Fruit fly (Drosophila melanogaster): ENCODE measurements around the gene CG5162.
A peak's percentile ranks its signal among the peaks of the same experiment; 100 is the strongest.

CG5162 gene

dm6 chrX:17181264-17182198, 33.6 kb upstream of the CG5162 start (continued):
- TF ChIP-seq Side (GFP tag; optimal IDR thresholded peaks at IDR 0.05) = no peak
- no peak for TF ChIP-seq hkb (optimal IDR thresholded peaks at IDR 0.05)
- peak; percentile 52; the same call in 1 of the 2 replicates for TF ChIP-seq hkb (GFP tag; IDR thresholded peaks at IDR 0.05)
- TF ChIP-seq yki (optimal IDR thresholded peaks at IDR 0.05) = no peak
- TF ChIP-seq CrebB (tag; optimal IDR thresholded peaks at IDR 0.05) = no peak
- TF ChIP-seq oc (tag; optimal IDR thresholded peaks at IDR 0.05) = peak; percentile 13
- TF ChIP-seq CG17829 (tag; optimal IDR thresholded peaks at IDR 0.05) = peak; percentile 43
- 0 out of 2 replicates have a peak, but pooled peaks have one; percentile 27 for TF ChIP-seq Ptx1 (GFP tag; IDR thresholded peaks at IDR 0.05)
- no peak for TF ChIP-seq Stat92E (GFP tag; optimal IDR thresholded peaks at IDR 0.05)
- TF ChIP-seq CG15269 (tag; optimal IDR thresholded peaks at IDR 0.05) = peak; percentile 16
- no peak for TF ChIP-seq ara (GFP tag; IDR thresholded peaks at IDR 0.05)
- TF ChIP-seq CG7745 (tag; optimal IDR thresholded peaks at IDR 0.05) = no peak
- no peak for TF ChIP-seq dimm (GFP tag; IDR thresholded peaks at IDR 0.05)
- no peak for TF ChIP-seq trem (tag; optimal IDR thresholded peaks at IDR 0.05)
- TF ChIP-seq CG2678 (tag; optimal IDR thresholded peaks at IDR 0.05) = peak; percentile 57
- peak; percentile 1 for TF ChIP-seq CG14710 (tag; optimal IDR thresholded peaks at IDR 0.05)
- TF ChIP-seq bbx (GFP tag; IDR thresholded peaks at IDR 0.05; ENCODE audit: partially characterized antibody) = no peak
- TF ChIP-seq CG6791 (GFP tag; IDR thresholded peaks at IDR 0.05; ENCODE audit: partially characterized antibody) = no peak
- peak; percentile 14; the same call in 1 of the 3 replicates for TF ChIP-seq tgo (GFP tag; IDR thresholded peaks at IDR 0.05)
- TF ChIP-seq hbn (GFP tag; IDR thresholded peaks at IDR 0.05; ENCODE audit: partially characterized antibody) = no peak
- TF ChIP-seq Med (GFP tag) = peak; percentile 36
- TF ChIP-seq CG6683 (GFP tag; optimal IDR thresholded peaks at IDR 0.05) = no peak
- TF ChIP-seq Gsc (GFP tag; IDR thresholded peaks at IDR 0.05) = no peak
- TF ChIP-seq ato (GFP tag; IDR thresholded peaks at IDR 0.05; ENCODE audit: partially characterized antibody) = no peak
- TF ChIP-seq Oli (tag; optimal IDR thresholded peaks at IDR 0.05) = peak; percentile 13
- TF ChIP-seq Atf3 (GFP tag; optimal IDR thresholded peaks at IDR 0.05) = no peak
- peak; percentile 1 for TF ChIP-seq caup (GFP tag; optimal IDR thresholded peaks at IDR 0.05; ENCODE audit: severe bottlenecking)
- TF ChIP-seq Dip3 (GFP tag; optimal IDR thresholded peaks at IDR 0.05) = no peak
- TF ChIP-seq CG13624 (GFP tag; optimal IDR thresholded peaks at IDR 0.05) = no peak
- no peak for TF ChIP-seq HmgD (GFP tag; optimal IDR thresholded peaks at IDR 0.05)
- TF ChIP-seq CG9797 (GFP tag; optimal IDR thresholded peaks at IDR 0.05) = no peak
- TF ChIP-seq Trl (optimal IDR thresholded peaks at IDR 0.05) = no peak
- no peak for TF ChIP-seq Trl (GFP tag; optimal IDR thresholded peaks at IDR 0.05)
- TF ChIP-seq Rfx (GFP tag; IDR thresholded peaks at IDR 0.05) = no peak
- no peak for TF ChIP-seq bab2 (GFP tag; optimal IDR thresholded peaks at IDR 0.05)
- TF ChIP-seq run (tag; optimal IDR thresholded peaks at IDR 0.05) = no peak
- no peak for TF ChIP-seq CG10543 (GFP tag; optimal IDR thresholded peaks at IDR 0.05)
- TF ChIP-seq CG32772 (GFP tag; IDR thresholded peaks at IDR 0.05) = no peak
- TF ChIP-seq CG31365 (tag; optimal IDR thresholded peaks at IDR 0.05) = no peak
- TF ChIP-seq E2f2 (GFP tag; IDR thresholded peaks at IDR 0.05) = no peak
- no peak for TF ChIP-seq CG4730 (GFP tag; IDR thresholded peaks at IDR 0.05)
- no peak for TF ChIP-seq sob (GFP tag; IDR thresholded peaks at IDR 0.05)
- TF ChIP-seq CG30431 (GFP tag; optimal IDR thresholded peaks at IDR 0.05) = no peak
- TF ChIP-seq Hr78 (GFP tag; optimal IDR thresholded peaks at IDR 0.05) = peak in 1 of 2 experiments; percentile 52
- no peak for TF ChIP-seq Elba2 (GFP tag; optimal IDR thresholded peaks at IDR 0.05)
- no peak for TF ChIP-seq Mes4 (GFP tag; optimal IDR thresholded peaks at IDR 0.05)
- no peak for TF ChIP-seq Mad (GFP tag; optimal IDR thresholded peaks at IDR 0.05)
- no peak for TF ChIP-seq CG7786 (GFP tag; optimal IDR thresholded peaks at IDR 0.05)
- no peak for TF ChIP-seq mirr (GFP tag; optimal IDR thresholded peaks at IDR 0.05)
